Worm (Caenorhabditis elegans) whole organism, L4/young adult: Measurements from ENCODE around the gene cpd-2.

Experiments used
- W03F9.2 ChIP-seq: fragments of 150-350 bp; optimal IDR thresholded peaks from 2 replicates; lab custom pipeline; 2014; ENCODE audit warnings: missing biosample characterization, missing genetic modification characterization
- dao-5 ChIP-seq: sonication (generic microtip); optimal IDR thresholded peaks from 2 replicates; lab custom pipeline; 2016; ENCODE audit warnings: missing genotype, missing genetic modification characterization, moderate library complexity, missing compliant biosample characterization
- him-1 ChIP-seq: sonication (generic microtip); optimal IDR thresholded peaks from 2 replicates; lab custom pipeline; 2016; ENCODE audit warnings: missing genotype, missing genetic modification reagents, missing genetic modification characterization, missing compliant biosample characterization

cpd-2 gene

DNA sequence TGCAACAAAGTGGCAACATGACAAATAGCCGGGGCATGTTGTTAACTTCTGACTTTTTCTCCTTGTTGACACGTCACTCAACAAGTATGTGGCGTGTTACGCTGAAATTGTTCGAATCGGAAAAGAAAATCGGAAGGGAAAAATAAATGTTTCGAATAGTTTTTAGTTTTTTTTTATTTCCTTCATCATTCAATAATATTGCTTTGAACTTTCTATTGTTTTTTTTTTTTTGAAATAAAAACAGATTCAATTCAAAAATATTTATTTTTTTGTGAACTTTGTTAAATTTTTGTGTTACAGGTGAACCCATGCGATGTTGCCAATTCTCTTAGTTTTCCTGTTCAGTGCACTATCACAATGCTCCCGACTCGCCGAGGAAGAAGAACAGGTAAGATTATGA lies at the start of gene cpd-2:
Gene cpd-2, plus strand, starts transcription at position 301 of the 400 bp plus-strand sequence.
- TF ChIP-seq dao-5 (tag; lab: Kevin White, UChicago) (no peak), W03F9.2 (tag; lab: Kevin White, UChicago) (no peak), him-1 (tag; lab: Kevin White, UChicago) (no peak)

- TF ChIP-seq dao-5 (tag; lab: Kevin White, UChicago), result no peak
- no peak for TF ChIP-seq him-1 (tag; lab: Kevin White, UChicago)
- TF ChIP-seq W03F9.2 (tag; lab: Kevin White, UChicago), result no peak
These were observed 46.9 kb upstream of the cpd-2 start for ce11 chrX:16002794-16003193.

DNA sequence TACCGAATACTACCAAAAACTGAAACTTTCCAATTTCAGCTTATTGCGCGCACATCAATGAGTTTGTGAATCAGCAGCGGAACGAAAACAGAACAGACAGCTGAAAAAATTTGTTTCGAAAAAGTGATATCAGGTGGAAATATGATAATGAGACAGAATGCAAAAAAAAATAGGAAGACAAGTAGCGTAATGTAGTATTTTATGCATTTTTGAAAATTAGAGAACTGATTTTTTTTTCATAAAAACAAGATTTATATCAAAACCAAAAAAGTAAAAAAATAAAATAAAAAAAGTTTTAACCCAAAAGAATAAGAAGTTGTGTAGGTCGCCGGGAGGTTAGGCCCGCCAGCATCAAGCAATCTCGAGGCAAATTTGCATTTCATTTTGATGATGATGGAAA lies 43.1 kb upstream of the cpd-2 start, which contains the start of gene C09G1.4:
Gene C09G1.4, minus strand, starts transcription at position 101 of the 400 bp plus-strand sequence.
- TF ChIP-seq W03F9.2 (tag; lab: Kevin White, UChicago) (no peak), him-1 (tag; lab: Kevin White, UChicago) (no peak), dao-5 (tag; lab: Kevin White, UChicago) (no peak)

DNA sequence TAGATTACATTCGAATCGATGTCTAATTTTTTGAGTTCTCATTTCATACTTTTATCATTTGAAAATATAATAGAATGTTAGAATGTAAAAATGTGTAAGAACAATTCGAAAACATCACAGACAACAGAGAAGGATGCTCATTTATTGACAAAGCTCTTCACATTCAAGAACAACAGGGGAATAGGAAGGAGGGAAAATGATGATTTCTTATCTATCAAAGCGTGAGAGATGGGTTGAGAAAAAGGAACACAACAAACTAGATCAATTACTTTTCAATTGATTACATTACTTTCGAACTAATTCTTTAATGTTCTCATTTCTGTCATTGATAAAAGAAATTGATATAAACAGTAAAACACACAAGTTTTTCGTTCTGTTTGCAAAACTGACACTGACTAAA lies 32.9 kb upstream of the cpd-2 start, which contains the start of the genes VB0395L.1 and nhx-1:
Gene VB0395L.1, minus strand, starts transcription at position 186 of the 400 bp plus-strand sequence.
Gene nhx-1, plus strand, starts transcription at position 326 of the 400 bp plus-strand sequence.
- TF ChIP-seq dao-5 (tag; lab: Kevin White, UChicago) (no peak), him-1 (tag; lab: Kevin White, UChicago) (no peak), W03F9.2 (tag; lab: Kevin White, UChicago) (no peak)

- TF ChIP-seq him-1 (tag; lab: Kevin White, UChicago), result peak; percentile 50
- no peak for TF ChIP-seq dao-5 (tag; lab: Kevin White, UChicago)
- no peak for TF ChIP-seq W03F9.2 (tag; lab: Kevin White, UChicago)
These were observed 25.1 kb upstream of the cpd-2 start for ce11 chrX:16024558-16024957.

- TF ChIP-seq W03F9.2 (tag; lab: Kevin White, UChicago) (no peak), him-1 (tag; lab: Kevin White, UChicago) (no peak), dao-5 (tag; lab: Kevin White, UChicago) (no peak)
These were observed 20.7 kb upstream of the cpd-2 start for ce11 chrX:16028980-16029379.

DNA sequence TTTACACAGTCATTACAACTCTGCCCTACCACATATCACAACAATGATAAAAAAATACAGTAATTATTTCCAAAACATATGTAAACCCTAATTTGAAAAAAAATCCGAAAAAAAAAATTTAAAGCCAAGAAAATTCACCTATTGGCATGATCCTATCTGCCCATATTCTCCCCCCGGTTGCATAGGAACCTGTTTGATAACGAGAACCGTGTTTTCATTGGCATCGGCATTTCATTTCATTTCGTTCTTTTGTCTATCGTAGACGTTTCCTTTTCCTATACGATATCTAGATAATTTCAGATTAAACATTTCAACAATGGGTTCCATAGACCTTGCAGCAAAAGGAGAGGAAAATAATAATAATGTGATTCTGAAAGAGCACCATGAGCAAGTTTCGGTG lies 19.2 kb upstream of the cpd-2 start, which contains the start of gene mboa-1:
Gene mboa-1, plus strand, starts transcription at position 301 of the 400 bp plus-strand sequence.
- TF ChIP-seq W03F9.2 (tag; lab: Kevin White, UChicago) (no peak), him-1 (tag; lab: Kevin White, UChicago) (no peak), dao-5 (tag; lab: Kevin White, UChicago) (no peak)

ce11 chrX:16039173-16039572 lies 10.5 kb upstream of the cpd-2 start:
- TF ChIP-seq W03F9.2 (tag; lab: Kevin White, UChicago), result no peak
- no peak for TF ChIP-seq dao-5 (tag; lab: Kevin White, UChicago)
- TF ChIP-seq him-1 (tag; lab: Kevin White, UChicago), result no peak

DNA sequence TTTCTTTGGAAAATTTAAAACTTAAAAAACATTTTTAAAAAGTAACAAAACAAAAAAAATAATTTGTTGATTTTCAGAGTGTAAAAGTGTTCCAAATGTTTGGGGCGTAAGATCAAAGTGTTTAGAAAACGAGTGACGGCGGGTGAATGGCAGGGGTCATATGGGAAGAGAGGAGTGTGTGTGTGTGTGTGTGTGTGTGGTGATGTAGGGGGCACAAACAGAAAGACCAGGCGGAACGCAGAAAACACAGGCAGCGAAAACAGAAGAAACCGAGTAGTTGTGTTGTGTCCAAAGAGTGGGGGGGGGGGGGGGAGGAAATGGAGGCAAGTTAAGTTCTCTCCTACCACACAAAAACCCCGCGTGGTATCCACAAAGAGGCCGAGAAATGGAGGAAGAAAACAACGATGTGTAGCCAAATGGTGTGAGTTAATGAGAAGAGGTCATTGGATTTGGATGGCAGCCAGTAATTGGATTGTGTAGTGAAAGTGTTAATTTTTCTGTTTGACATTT lies 9.4 kb upstream of the cpd-2 start, which contains the start of gene B0395.3:
Gene B0395.3, minus strand, starts transcription at position 51 of the 510 bp plus-strand sequence.
- TF ChIP-seq him-1 (tag; lab: Kevin White, UChicago), result no peak
- no peak for TF ChIP-seq dao-5 (tag; lab: Kevin White, UChicago)
- TF ChIP-seq W03F9.2 (tag; lab: Kevin White, UChicago), result no peak

ce11 chrX:16041808-16042207 lies 7.9 kb upstream of the cpd-2 start:
- no peak for TF ChIP-seq dao-5 (tag; lab: Kevin White, UChicago)
- TF ChIP-seq him-1 (tag; lab: Kevin White, UChicago), result no peak
- no peak for TF ChIP-seq W03F9.2 (tag; lab: Kevin White, UChicago)

ce11 chrX:16042480-16042879 lies 7.2 kb upstream of the cpd-2 start:
- TF ChIP-seq W03F9.2 (tag; lab: Kevin White, UChicago) (no peak), him-1 (tag; lab: Kevin White, UChicago) (no peak), dao-5 (tag; lab: Kevin White, UChicago) (no peak)

- TF ChIP-seq W03F9.2 (tag; lab: Kevin White, UChicago) (no peak), him-1 (tag; lab: Kevin White, UChicago) (no peak), dao-5 (tag; lab: Kevin White, UChicago) (no peak)
These were observed 5.3 kb upstream of the cpd-2 start for ce11 chrX:16044325-16044724.

ce11 chrX:16046379-16046778 lies 3.3 kb upstream of the cpd-2 start:
- TF ChIP-seq dao-5 (tag; lab: Kevin White, UChicago) (no peak), him-1 (tag; lab: Kevin White, UChicago) (no peak), W03F9.2 (tag; lab: Kevin White, UChicago) (no peak)

DNA sequence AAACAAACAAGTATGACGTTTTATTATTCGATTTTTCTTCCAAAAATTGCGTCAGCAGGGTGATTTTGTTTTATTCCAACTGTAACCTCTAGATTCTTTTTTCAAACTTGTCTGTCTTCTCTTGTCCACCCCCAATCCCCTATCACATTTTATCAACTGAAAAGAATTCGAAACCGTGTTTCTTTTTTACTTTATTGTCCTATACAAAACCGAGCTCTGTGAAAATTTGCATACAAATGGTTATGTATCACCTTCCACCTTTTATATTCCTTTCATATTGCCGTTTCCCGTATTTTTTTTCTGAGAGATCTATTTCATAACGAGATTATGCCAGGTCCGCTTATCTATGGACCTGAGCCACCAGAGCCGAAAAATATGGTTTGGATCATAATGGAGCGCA lies 5.6 kb downstream of the cpd-2 start, which contains the start of gene T27A8.7:
Gene T27A8.7, plus strand, starts transcription at position 301 of the 400 bp plus-strand sequence.
- TF ChIP-seq dao-5 (tag; lab: Kevin White, UChicago), result no peak
- TF ChIP-seq him-1 (tag; lab: Kevin White, UChicago), result no peak
- TF ChIP-seq W03F9.2 (tag; lab: Kevin White, UChicago), result no peak
